Worm (Caenorhabditis elegans): ENCODE results near the gene F09E5.14.

F09E5.14 gene

ce11 chrII:5301810-5302209 lies 42.9 kb downstream of the F09E5.14 start:
- TF ChIP-seq repo-1 (tag; optimal IDR thresholded peaks at IDR 0.05): no peak
- TF ChIP-seq egrh-3 (GFP tag; IDR thresholded peaks at IDR 0.05): no peak
- no peak for TF ChIP-seq mxl-1 (tag; optimal IDR thresholded peaks at IDR 0.05)
- TF ChIP-seq ceh-58 (GFP tag; IDR thresholded peaks at IDR 0.05): no peak
- TF ChIP-seq ceh-100 (GFP tag; IDR thresholded peaks at IDR 0.05): no peak
- no peak for TF ChIP-seq dpl-1 (GFP tag; optimal IDR thresholded peaks at IDR 0.05)
- TF ChIP-seq unc-62 (GFP tag; optimal IDR thresholded peaks at IDR 0.05): no peak
- no peak for TF ChIP-seq hlh-26 (GFP tag; conservative IDR thresholded peaks at IDR 0.05)
- no peak for TF ChIP-seq sdz-38 (tag; optimal IDR thresholded peaks at IDR 0.05)
- TF ChIP-seq him-1 (tag; optimal IDR thresholded peaks at IDR 0.05): no peak
- no peak for TF ChIP-seq F49E8.2 (tag; optimal IDR thresholded peaks at IDR 0.05; ENCODE audit: insufficient read depth)
- TF ChIP-seq nhr-120 (GFP tag; IDR thresholded peaks at IDR 0.05): no peak
- no peak for TF ChIP-seq attf-3 (GFP tag; conservative IDR thresholded peaks at IDR 0.05)
- no peak for TF ChIP-seq sea-2 (GFP tag; IDR thresholded peaks at IDR 0.05)

DNA sequence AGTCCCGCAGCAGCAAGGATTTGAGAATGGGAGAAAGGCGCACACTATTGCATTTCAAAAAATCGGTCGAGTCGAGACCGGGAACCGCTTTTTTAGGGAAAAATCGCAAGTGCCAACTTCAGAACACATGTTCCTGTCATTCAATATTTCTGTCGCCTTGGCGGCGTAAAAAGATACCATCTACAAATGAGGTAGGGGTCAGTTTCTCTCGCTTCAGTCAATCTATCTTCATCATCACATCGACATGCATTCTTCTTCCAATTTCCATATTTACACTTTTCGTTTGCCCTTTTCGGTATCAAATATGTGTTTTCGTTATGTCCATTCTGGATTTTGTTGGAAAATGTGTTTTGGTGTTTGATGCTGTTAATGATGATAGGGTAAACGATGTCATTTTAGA lies 47.0 kb downstream of the F09E5.14 start:
- TF ChIP-seq tbx-9 (tag; optimal IDR thresholded peaks at IDR 0.05; ENCODE audit: borderline replicate concordance) (no peak), ceh-79 (tag; optimal IDR thresholded peaks at IDR 0.05) (no peak), B0035.1 (tag; optimal IDR thresholded peaks at IDR 0.05) (no peak), him-1 (tag; optimal IDR thresholded peaks at IDR 0.05) (no peak)

DNA sequence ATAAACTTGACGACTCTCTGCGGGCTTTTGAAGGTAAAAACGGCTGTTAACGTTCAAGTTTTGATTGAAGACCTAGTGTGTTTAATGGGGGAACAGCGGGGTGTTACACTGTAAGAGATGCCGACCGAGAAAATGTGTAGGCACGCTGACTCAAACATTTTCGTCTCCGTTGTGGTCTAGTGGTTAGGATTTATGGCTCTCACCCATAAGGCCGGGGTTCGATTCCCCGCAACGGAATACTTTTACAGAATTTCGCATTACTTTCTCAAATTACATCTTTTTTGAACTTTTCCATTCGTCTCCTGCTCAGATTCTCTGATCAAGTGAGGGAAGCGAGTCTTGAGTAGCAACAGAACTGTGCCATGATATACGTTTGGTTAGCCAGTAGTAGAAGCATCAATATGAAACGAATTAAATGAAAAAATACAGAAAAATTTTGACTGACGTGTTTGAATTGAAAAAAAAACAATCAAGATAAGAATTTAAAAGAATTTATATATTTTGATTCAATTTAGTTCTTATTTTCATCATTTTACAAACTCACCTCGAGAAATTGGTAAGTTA lies 51.3 kb downstream of the F09E5.14 start, which contains the start of gene ZK622.1:
ZK622.1 (plus strand) TSS at position 514 of the 564 bp plus-strand sequence.
- peak; percentile 79 for TF ChIP-seq hmg-1.2 (GFP tag; IDR thresholded peaks at IDR 0.05)
- TF ChIP-seq Y95B8A.8 (GFP tag; IDR thresholded peaks at IDR 0.05): peak; percentile 72
- peak; percentile 67 for TF ChIP-seq ZK185.1 (tag; optimal IDR thresholded peaks at IDR 0.05; ENCODE audit: poor library complexity, severe bottlenecking)
- peak; percentile 25 for TF ChIP-seq hlh-12 (tag; optimal IDR thresholded peaks at IDR 0.05)
- TF ChIP-seq tbx-9 (tag; optimal IDR thresholded peaks at IDR 0.05; ENCODE audit: borderline replicate concordance): no peak
- peak; percentile 77 for TF ChIP-seq die-1 (tag; optimal IDR thresholded peaks at IDR 0.05)
- peak; percentile 83 for TF ChIP-seq rpc-1 (optimal IDR thresholded peaks at IDR 0.05)
- peak; percentile 88 for TF ChIP-seq rpc-1 (tag; optimal IDR thresholded peaks at IDR 0.05)
- TF ChIP-seq mcd-1 (GFP tag; IDR thresholded peaks at IDR 0.05): peak; percentile 42; the same call in 1 of the 2 replicates
- TF ChIP-seq ztf-25 (GFP tag; IDR thresholded peaks at IDR 0.05): peak; percentile 72
- TF ChIP-seq Y56A3A.18 (GFP tag; IDR thresholded peaks at IDR 0.05): peak; percentile 70; the same call in 1 of the 2 replicates
- TF ChIP-seq madf-10 (tag; optimal IDR thresholded peaks at IDR 0.05): peak; percentile 61
- TF ChIP-seq F23B12.7 (tag; optimal IDR thresholded peaks at IDR 0.05; ENCODE audit: insufficient read depth): peak; percentile 48
- TF ChIP-seq egl-44 (GFP tag; IDR thresholded peaks at IDR 0.05): 0 out of 2 replicates have a peak, but pooled peaks have one; percentile 56
- TF ChIP-seq hrde-1 (tag; optimal IDR thresholded peaks at IDR 0.05; ENCODE audit: borderline replicate concordance): no peak
- TF ChIP-seq attf-5 (GFP tag; optimal IDR thresholded peaks at IDR 0.05): peak; percentile 9
- no peak for TF ChIP-seq pha-4 (tag; optimal IDR thresholded peaks at IDR 0.05)
- TF ChIP-seq pbrm-1 (GFP tag; IDR thresholded peaks at IDR 0.05): peak; percentile 59; the same call in 1 of the 2 replicates
- TF ChIP-seq ceh-27 (GFP tag; optimal IDR thresholded peaks at IDR 0.05): peak; percentile 55
- TF ChIP-seq lin-40 (tag; optimal IDR thresholded peaks at IDR 0.05): peak; percentile 43
- TF ChIP-seq B0261.1 (tag; optimal IDR thresholded peaks at IDR 0.05): peak; percentile 87
- no peak for TF ChIP-seq madf-3 (GFP tag; IDR thresholded peaks at IDR 0.05)
- peak; percentile 76; the same call in 1 of the 2 replicates for TF ChIP-seq ekl-4 (GFP tag; IDR thresholded peaks at IDR 0.05)
- TF ChIP-seq nhr-120 (GFP tag; IDR thresholded peaks at IDR 0.05): no peak
- TF ChIP-seq F57A8.1 (GFP tag; optimal IDR thresholded peaks at IDR 0.05): peak; percentile 16
- TF ChIP-seq snpc-3.4 (tag; optimal IDR thresholded peaks at IDR 0.05): no peak
- peak; percentile 94 for TF ChIP-seq him-1 (tag; optimal IDR thresholded peaks at IDR 0.05)
- TF ChIP-seq snpc-4 (GFP tag; optimal IDR thresholded peaks at IDR 0.05): peak; percentile 29
- TF ChIP-seq snpc-4 (tag; optimal IDR thresholded peaks at IDR 0.05): peak in 2 of 4 experiments; percentile 21 to 35
- 0 out of 2 replicates have a peak, but pooled peaks have one; percentile 51 for TF ChIP-seq attf-6 (GFP tag; IDR thresholded peaks at IDR 0.05)
- TF ChIP-seq F49E8.2 (tag; optimal IDR thresholded peaks at IDR 0.05; ENCODE audit: insufficient read depth): no peak
- no peak for TF ChIP-seq gei-17 (GFP tag; optimal IDR thresholded peaks at IDR 0.05)

Data from whole organism, young adult.